Worm (Caenorhabditis elegans): Measurements from ENCODE around the gene idpb-3.

Gene idpb-3

DNA sequence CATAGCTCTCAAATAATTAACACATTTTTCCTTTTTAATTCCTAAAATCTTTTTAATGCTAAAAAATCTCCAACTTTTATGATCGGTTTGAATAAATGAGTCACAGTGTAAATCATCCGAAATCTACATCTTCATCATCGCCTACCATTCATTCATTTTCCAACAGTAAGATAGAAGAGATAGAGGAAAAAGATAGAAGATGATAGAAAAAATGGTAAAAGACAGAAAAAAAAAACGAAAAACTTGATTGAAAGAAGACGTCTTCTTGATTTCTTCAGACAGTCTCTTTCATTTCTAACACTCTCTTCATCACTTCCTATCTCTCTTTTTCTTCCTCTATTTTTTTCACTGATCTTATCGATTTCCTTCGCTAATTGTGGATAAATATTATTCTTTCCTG lies 1.6 kb upstream of the idpb-3 start:
- no peak for TF ChIP-seq ztf-11 (tag; optimal IDR thresholded peaks at IDR 0.05)
- TF ChIP-seq nhr-28 (tag; optimal IDR thresholded peaks at IDR 0.05): no peak
- TF ChIP-seq M03D4.4 (tag; optimal IDR thresholded peaks at IDR 0.05): no peak
- no peak for TF ChIP-seq bed-3 (GFP tag; optimal IDR thresholded peaks at IDR 0.05)
- no peak for TF ChIP-seq nhr-12 (tag; optimal IDR thresholded peaks at IDR 0.05)
- TF ChIP-seq elt-1 (tag; optimal IDR thresholded peaks at IDR 0.05; ENCODE audit: borderline replicate concordance, insufficient read depth): no peak
- no peak for TF ChIP-seq mls-2 (tag; optimal IDR thresholded peaks at IDR 0.05)
- TF ChIP-seq mab-5 (tag; optimal IDR thresholded peaks at IDR 0.05): no peak
- no peak for TF ChIP-seq tbx-8 (GFP tag; optimal IDR thresholded peaks at IDR 0.05)
- no peak for TF ChIP-seq drap-1 (GFP tag; optimal IDR thresholded peaks at IDR 0.05)
- TF ChIP-seq ceh-43 (GFP tag; optimal IDR thresholded peaks at IDR 0.05): no peak
- TF ChIP-seq sem-2 (GFP tag; optimal IDR thresholded peaks at IDR 0.05): no peak
- no peak for TF ChIP-seq zip-8 (tag; optimal IDR thresholded peaks at IDR 0.05)
- TF ChIP-seq lsy-2 (tag; optimal IDR thresholded peaks at IDR 0.05): no peak
- no peak for TF ChIP-seq flh-1 (GFP tag; optimal IDR thresholded peaks at IDR 0.05)
- no peak for TF ChIP-seq lin-32 (GFP tag; optimal IDR thresholded peaks at IDR 0.05)
- TF ChIP-seq mep-1 (tag; optimal IDR thresholded peaks at IDR 0.05): no peak
- no peak for TF ChIP-seq unc-62 (GFP tag; optimal IDR thresholded peaks at IDR 0.05)

ce11 chrII:5099649-5100048 lies 2.0 kb downstream of the idpb-3 start, which contains the start of gene C04G6.6:
C04G6.6 (minus strand) TSS chrII:5099749.
- no peak for TF ChIP-seq drap-1 (GFP tag; optimal IDR thresholded peaks at IDR 0.05)
- no peak for TF ChIP-seq ham-2 (GFP tag; optimal IDR thresholded peaks at IDR 0.05)
- TF ChIP-seq sptf-1 (tag; optimal IDR thresholded peaks at IDR 0.05): no peak
- no peak for TF ChIP-seq flh-1 (GFP tag; optimal IDR thresholded peaks at IDR 0.05)
- TF ChIP-seq ceh-43 (GFP tag; optimal IDR thresholded peaks at IDR 0.05): no peak
- no peak for TF ChIP-seq mep-1 (tag; optimal IDR thresholded peaks at IDR 0.05)
- no peak for TF ChIP-seq hlh-1 (tag; optimal IDR thresholded peaks at IDR 0.05)
- TF ChIP-seq ces-1 (GFP tag; optimal IDR thresholded peaks at IDR 0.05): no peak
- TF ChIP-seq mab-5 (tag; optimal IDR thresholded peaks at IDR 0.05): no peak
- no peak for TF ChIP-seq elt-3 (tag; optimal IDR thresholded peaks at IDR 0.05)
- TF ChIP-seq unc-120 (tag; optimal IDR thresholded peaks at IDR 0.05; ENCODE audit: poor library complexity, severe bottlenecking): no peak
- no peak for TF ChIP-seq unc-62 (GFP tag; optimal IDR thresholded peaks at IDR 0.05)
- TF ChIP-seq sem-2 (GFP tag; optimal IDR thresholded peaks at IDR 0.05): no peak
- TF ChIP-seq blmp-1 (tag; optimal IDR thresholded peaks at IDR 0.05): no peak
- TF ChIP-seq nhr-2 (tag; optimal IDR thresholded peaks at IDR 0.05): no peak
- no peak for TF ChIP-seq ztf-11 (tag; optimal IDR thresholded peaks at IDR 0.05)
- TF ChIP-seq nhr-28 (tag; optimal IDR thresholded peaks at IDR 0.05): no peak
- TF ChIP-seq mls-2 (tag; optimal IDR thresholded peaks at IDR 0.05): no peak
- no peak for TF ChIP-seq zip-8 (tag; optimal IDR thresholded peaks at IDR 0.05)
- no peak for TF ChIP-seq bed-3 (GFP tag; optimal IDR thresholded peaks at IDR 0.05)

- no peak for TF ChIP-seq ceh-43 (GFP tag; optimal IDR thresholded peaks at IDR 0.05)
- no peak for TF ChIP-seq drap-1 (GFP tag; optimal IDR thresholded peaks at IDR 0.05)
- TF ChIP-seq zip-8 (tag; optimal IDR thresholded peaks at IDR 0.05): no peak
- TF ChIP-seq lin-13 (tag; optimal IDR thresholded peaks at IDR 0.05): no peak
- TF ChIP-seq mls-2 (tag; optimal IDR thresholded peaks at IDR 0.05): no peak
- TF ChIP-seq M03D4.4 (tag; optimal IDR thresholded peaks at IDR 0.05): no peak
- no peak for TF ChIP-seq sptf-1 (tag; optimal IDR thresholded peaks at IDR 0.05)
- no peak for TF ChIP-seq elt-1 (tag; optimal IDR thresholded peaks at IDR 0.05; ENCODE audit: borderline replicate concordance, insufficient read depth)
- TF ChIP-seq unc-62 (GFP tag; optimal IDR thresholded peaks at IDR 0.05): no peak
- no peak for TF ChIP-seq snpc-4 (tag; optimal IDR thresholded peaks at IDR 0.05)
- no peak for TF ChIP-seq lin-32 (GFP tag; optimal IDR thresholded peaks at IDR 0.05)
- TF ChIP-seq flh-1 (GFP tag; optimal IDR thresholded peaks at IDR 0.05): no peak
- no peak for TF ChIP-seq cnd-1 (tag; optimal IDR thresholded peaks at IDR 0.05)
- no peak for TF ChIP-seq blmp-1 (tag; optimal IDR thresholded peaks at IDR 0.05)
- TF ChIP-seq ces-1 (GFP tag; optimal IDR thresholded peaks at IDR 0.05): no peak
- no peak for TF ChIP-seq sem-2 (GFP tag; optimal IDR thresholded peaks at IDR 0.05)
- no peak for TF ChIP-seq lsy-2 (tag; optimal IDR thresholded peaks at IDR 0.05)
- TF ChIP-seq hlh-1 (tag; optimal IDR thresholded peaks at IDR 0.05): no peak
- no peak for TF ChIP-seq ham-2 (GFP tag; optimal IDR thresholded peaks at IDR 0.05)
Observed at ce11 chrII:5099034-5099433, 2.6 kb downstream of the idpb-3 start.

DNA sequence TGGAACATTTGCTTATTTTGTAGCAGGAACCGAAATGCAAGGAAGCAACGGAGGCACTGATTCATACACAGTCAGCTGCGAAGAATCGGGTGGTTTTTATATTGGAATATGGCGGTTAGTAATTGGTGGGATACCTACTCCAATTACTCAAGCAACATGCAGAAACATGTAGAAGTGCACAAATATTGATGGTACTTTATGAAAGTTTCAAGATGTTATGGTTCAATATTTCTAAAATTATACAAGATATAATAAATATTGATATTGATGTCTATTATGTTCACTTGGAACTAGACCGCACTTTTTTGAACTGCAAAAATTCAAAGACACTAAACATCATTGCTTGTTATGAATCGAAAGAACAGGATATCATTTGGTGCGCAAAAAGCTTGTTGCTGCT lies 7.7 kb downstream of the idpb-3 start, which contains the start of gene C04G6.13:
Gene C04G6.13 (plus strand): TSS at position 301 of the 400 bp plus-strand sequence.
- no peak for TF ChIP-seq nhr-237 (tag; optimal IDR thresholded peaks at IDR 0.05)
- no peak for TF ChIP-seq sem-2 (GFP tag; optimal IDR thresholded peaks at IDR 0.05)
- TF ChIP-seq snpc-4 (tag; optimal IDR thresholded peaks at IDR 0.05): no peak

Data from whole organism, mixed stage, embryonic.